Fruit fly (Drosophila melanogaster): Measurements from ENCODE around the gene Cip4.

dm6 chr3L:4411025-4411873 lies 47.3 kb upstream of the Cip4 start:
- TF ChIP-seq usp (GFP tag; optimal IDR thresholded peaks at IDR 0.05) (no peak), pan (optimal IDR thresholded peaks at IDR 0.05) (no peak)
